Worm (Caenorhabditis elegans) whole organism, L2 larva: Measurements from ENCODE around the gene arl-5.

Experiments
- ama-1 ChIP-seq: fragments of 150-350 bp; optimal IDR thresholded peaks from 2 replicates; lab custom pipeline; 2018; ENCODE audit warnings: inconsistent platforms
- egl-27 ChIP-seq: sonication (generic microtip); optimal IDR thresholded peaks from 3 replicates; lab custom pipeline; 2017; ENCODE audit warnings: missing biosample characterization, missing genetic modification reagents, missing genetic modification characterization
- elt-3 ChIP-seq: sonication (generic microtip); optimal IDR thresholded peaks from 2 replicates; lab custom pipeline; 2017; ENCODE audit warnings: missing biosample characterization, missing genetic modification characterization
- fos-1 ChIP-seq: fragments of 150-350 bp; optimal IDR thresholded peaks from 2 replicates; lab custom pipeline; 2014; ENCODE audit warnings: missing biosample characterization, missing genetic modification characterization
- lin-11 ChIP-seq: fragments of 150-350 bp; sonication (generic microtip); optimal IDR thresholded peaks from 2 replicates; lab custom pipeline; 2014; ENCODE audit warnings: missing biosample characterization, missing genetic modification characterization, inconsistent platforms, mixed read lengths
- lin-13 ChIP-seq: fragments of 150-350 bp; optimal IDR thresholded peaks from 2 replicates; lab custom pipeline; 2014; ENCODE audit warnings: missing biosample characterization, missing genetic modification reagents, missing genetic modification characterization
- lin-39 ChIP-seq: fragments of 150-350 bp; optimal IDR thresholded peaks from 2 replicates; lab custom pipeline; 2014; ENCODE audit warnings: missing biosample characterization, missing genetic modification reagents, missing genetic modification characterization
- lsy-2 ChIP-seq, 2 experiments: fragments of 150-350 bp in 1 of 2; sonication (generic microtip) in 1 of 2; optimal IDR thresholded peaks; 2 replicates each; lab custom pipeline; 2014 to 2017; ENCODE audit warnings: missing biosample characterization in 2 of 2, missing genetic modification characterization in 2 of 2
- nhr-12 ChIP-seq: fragments of 150-350 bp; optimal IDR thresholded peaks from 2 replicates; lab custom pipeline; 2014; ENCODE audit warnings: missing biosample characterization, missing genetic modification characterization
- nhr-237 ChIP-seq: fragments of 150-350 bp; optimal IDR thresholded peaks from 2 replicates; lab custom pipeline; 2014; ENCODE audit warnings: missing biosample characterization, missing genetic modification characterization
- nhr-77 ChIP-seq: fragments of 150-350 bp; optimal IDR thresholded peaks from 2 replicates; lab custom pipeline; 2014; ENCODE audit warnings: missing biosample characterization, missing genetic modification characterization
- snpc-4 ChIP-seq: fragments of 150-350 bp; optimal IDR thresholded peaks from 2 replicates; lab custom pipeline; 2014; ENCODE audit warnings: missing biosample characterization, missing genetic modification characterization
- unc-62 ChIP-seq: fragments of 150-350 bp; optimal IDR thresholded peaks from 2 replicates; lab custom pipeline; 2014; ENCODE audit warnings: missing biosample characterization, missing genetic modification reagents, missing genetic modification characterization
- ztf-11 ChIP-seq: sonication (generic microtip); optimal IDR thresholded peaks from 2 replicates; lab custom pipeline; 2017; ENCODE audit warnings: missing biosample characterization, missing genetic modification characterization

- TF ChIP-seq snpc-4 (tag; lab: Kevin White, UChicago): no peak
- TF ChIP-seq lin-11 (tag; lab: Kevin White, UChicago): no peak
- no peak for TF ChIP-seq lin-39
- TF ChIP-seq lsy-2 (tag; optimal IDR thresholded peaks at IDR 0.05; lab: Kevin White, UChicago): peak in 1 of 2 experiments; percentile 79
- TF ChIP-seq ztf-11 (tag; lab: Kevin White, UChicago): no peak
- TF ChIP-seq lin-13 (GFP tag; lab: Kevin White, UChicago): peak; percentile 18
- TF ChIP-seq fos-1 (tag; lab: Kevin White, UChicago): peak; percentile 3
- TF ChIP-seq nhr-77: no peak
- peak; percentile 93 for TF ChIP-seq ama-1 (lab: Kevin White, UChicago)
- no peak for TF ChIP-seq nhr-12 (tag; lab: Kevin White, UChicago)
- TF ChIP-seq elt-3: no peak
- TF ChIP-seq egl-27 (tag; lab: Kevin White, UChicago): no peak
- TF ChIP-seq unc-62 (GFP tag; lab: Kevin White, UChicago): no peak
- no peak for TF ChIP-seq nhr-237 (tag; lab: Kevin White, UChicago)
These were observed 3.0 kb downstream of the arl-5 start for ce11 chrIII:9826005-9826404.
